Fruit fly (Drosophila melanogaster) whole organism, embryonic: ENCODE results near the gene Boh1.
A peak's percentile ranks its signal among the peaks of the same experiment; 100 is the strongest.

Experiments used
- Deaf1 ChIP-seq: fragments of 200-800 bp; optimal IDR thresholded peaks from 3 replicates; lab custom pipeline; 2019; ENCODE audit warnings: missing biosample characterization, mild to moderate bottlenecking, missing genetic modification characterization, moderate library complexity
- bcd ChIP-seq: fragments of 200-800 bp; sonication (Bioruptor generic); optimal IDR thresholded peaks from 2 replicates; lab custom pipeline; 2017; ENCODE audit warnings: missing biosample characterization, mild to moderate bottlenecking, missing genetic modification characterization
- kni ChIP-seq: fragments of 200-800 bp; sonication (Bioruptor generic); optimal IDR thresholded peaks from 3 replicates; lab custom pipeline; 2017; ENCODE audit warnings: mild to moderate bottlenecking, missing biosample characterization, missing genetic modification reagents, missing genetic modification characterization
- nmo ChIP-seq: fragments of 200-800 bp; sonication (Bioruptor generic); optimal IDR thresholded peaks from 2 replicates; lab custom pipeline; 2018; ENCODE audit warnings: missing biosample characterization, mild to moderate bottlenecking, missing genetic modification characterization, moderate library complexity

- peak; percentile 17 for TF ChIP-seq Deaf1 (tag; lab: Kevin White, UChicago)
- TF ChIP-seq nmo (GFP tag; lab: Kevin White, UChicago), result peak; percentile 71
- peak; percentile 58 for TF ChIP-seq kni (GFP tag; lab: Kevin White, UChicago)
- TF ChIP-seq bcd (GFP tag; lab: Kevin White, UChicago), result peak; percentile 92
Measured at dm6 chr3R:27922673-27923175, 3.5 kb upstream of the Boh1 start, which contains the start of gene RpL4.
